Fruit fly (Drosophila melanogaster): Measurements from ENCODE around the gene CG9525.

dm6 chr2L:8980359-8980758 lies 18.2 kb upstream of the CG9525 start, which contains the start of gene CG18662:
- TF ChIP-seq Dad (GFP tag; optimal IDR thresholded peaks at IDR 0.05) (no peak), CG9437 (GFP tag; optimal IDR thresholded peaks at IDR 0.05) (no peak), sob (GFP tag; IDR thresholded peaks at IDR 0.05) (no peak), mld (GFP tag; IDR thresholded peaks at IDR 0.05; ENCODE audit: partially characterized antibody) (no peak), twi (tag; optimal IDR thresholded peaks at IDR 0.05) (no peak), CG2199 (GFP tag; IDR thresholded peaks at IDR 0.05) (no peak), Asciz (GFP tag; optimal IDR thresholded peaks at IDR 0.05) (no peak), CG17359 (tag; optimal IDR thresholded peaks at IDR 0.05) (no peak), CG7928 (GFP tag; optimal IDR thresholded peaks at IDR 0.05) (no peak), CG11398 (GFP tag; optimal IDR thresholded peaks at IDR 0.05) (no peak), stc (GFP tag; IDR thresholded peaks at IDR 0.05) (no peak)

Measured in whole organism, embryonic.